Fruit fly (Drosophila melanogaster) whole organism, embryonic: ENCODE measurements around the gene Nepl13.

Experiments used
- B-H1 ChIP-seq: fragments of 200-800 bp; sonication (Bioruptor generic); IDR thresholded peaks from 3 replicates; pipeline ENCODE4 v1.3.6; 2022; ENCODE audit warnings: missing biosample characterization, missing genetic modification characterization
- BEAF-32 ChIP-seq: fragments of 200-800 bp; sonication (Bioruptor generic); optimal IDR thresholded peaks from 3 replicates; lab custom pipeline; 2017; ENCODE audit warnings: missing biosample characterization, missing genetic modification characterization, mild to moderate bottlenecking, moderate library complexity, missing genetic modification reagents
- CG10147 ChIP-seq: fragments of 200-800 bp; sonication (Bioruptor generic); optimal IDR thresholded peaks from 2 replicates; lab custom pipeline; 2019; ENCODE audit warnings: missing biosample characterization, mild to moderate bottlenecking, missing genetic modification characterization, moderate library complexity
- CG10431 ChIP-seq: fragments of 200-800 bp; sonication (Bioruptor generic); optimal IDR thresholded peaks from 3 replicates; lab custom pipeline; 2018; ENCODE audit warnings: missing biosample characterization, mild to moderate bottlenecking, missing genetic modification characterization
- CG11696 ChIP-seq: fragments of 200-800 bp; sonication (Bioruptor generic); IDR thresholded peaks from 2 replicates; pipeline ENCODE4 v1.3.6; 2022; ENCODE audit warnings: missing biosample characterization, missing genetic modification characterization
- CG12659 ChIP-seq: fragments of 200-800 bp; sonication (Bioruptor generic); optimal IDR thresholded peaks from 3 replicates; lab custom pipeline; 2017; ENCODE audit warnings: mild to moderate bottlenecking, missing biosample characterization, missing genetic modification reagents, missing genetic modification characterization
- CG12942 ChIP-seq: fragments of 200-800 bp; sonication (Bioruptor generic); optimal IDR thresholded peaks from 3 replicates; lab custom pipeline; 2016; ENCODE audit warnings: missing biosample characterization, missing genetic modification characterization
- CG14014 ChIP-seq: fragments of 200-800 bp; sonication (Bioruptor generic); IDR thresholded peaks from 2 replicates; pipeline ENCODE4 v1.3.6; 2022; ENCODE audit warnings: missing biosample characterization, missing genetic modification characterization
- CG15514 ChIP-seq: fragments of 200-800 bp; sonication (Bioruptor generic); optimal IDR thresholded peaks from 3 replicates; lab custom pipeline; 2017; ENCODE audit warnings: missing biosample characterization, missing genetic modification characterization, mild to moderate bottlenecking, moderate library complexity, missing genetic modification reagents
- CG17568 ChIP-seq: fragments of 200-800 bp; sonication (Bioruptor generic); optimal IDR thresholded peaks from 2 replicates; lab custom pipeline; 2018; ENCODE audit warnings: missing biosample characterization, mild to moderate bottlenecking, missing genetic modification characterization, moderate library complexity
- CG2202 ChIP-seq: fragments of 200-800 bp; sonication (Bioruptor generic); optimal IDR thresholded peaks from 2 replicates; lab custom pipeline; 2018; ENCODE audit warnings: missing biosample characterization, mild to moderate bottlenecking, missing genetic modification characterization
- CG31388 ChIP-seq: fragments of 200-800 bp; sonication (Bioruptor generic); optimal IDR thresholded peaks from 2 replicates; lab custom pipeline; 2016; ENCODE audit warnings: missing biosample characterization, missing genetic modification characterization
- CG31441 ChIP-seq: fragments of 200-800 bp; sonication (Bioruptor generic); IDR thresholded peaks from 2 replicates; pipeline ENCODE4 v1.3.6; 2022; ENCODE audit warnings: missing biosample characterization, missing genetic modification characterization
- CG34376 ChIP-seq: fragments of 200-800 bp; sonication (Bioruptor generic); optimal IDR thresholded peaks from 2 replicates; lab custom pipeline; 2018; ENCODE audit warnings: missing biosample characterization, mild to moderate bottlenecking, missing genetic modification characterization
- CG34422 ChIP-seq: fragments of 200-800 bp; sonication (Bioruptor generic); IDR thresholded peaks from 3 replicates; pipeline ENCODE4 v1.3.6; 2022; ENCODE audit warnings: missing biosample characterization, missing genetic modification characterization
- CG4282 ChIP-seq: fragments of 200-800 bp; sonication (Bioruptor generic); optimal IDR thresholded peaks from 2 replicates; lab custom pipeline; 2016; ENCODE audit warnings: missing biosample characterization, missing genetic modification characterization
- CG4424 ChIP-seq: fragments of 200-800 bp; sonication (Bioruptor generic); optimal IDR thresholded peaks from 3 replicates; lab custom pipeline; 2016; ENCODE audit warnings: missing biosample characterization, missing genetic modification characterization
- Chrac-16 ChIP-seq: fragments of 200-800 bp; sonication (Bioruptor generic); optimal IDR thresholded peaks from 3 replicates; lab custom pipeline; 2016; ENCODE audit warnings: missing biosample characterization, missing genetic modification characterization
- Dp ChIP-seq: fragments of 200-800 bp; sonication (Bioruptor generic); optimal IDR thresholded peaks from 2 replicates; lab custom pipeline; 2018; ENCODE audit warnings: missing biosample characterization, mild to moderate bottlenecking, missing genetic modification characterization, moderate library complexity
- HLH4C ChIP-seq: fragments of 200-800 bp; sonication (Bioruptor generic); IDR thresholded peaks from 3 replicates; pipeline ENCODE4 v1.3.6; 2022; ENCODE audit warnings: missing biosample characterization, missing genetic modification characterization; ENCODE audit not compliant: partially characterized antibody
- Hey ChIP-seq: fragments of 200-800 bp; sonication (Bioruptor generic); optimal IDR thresholded peaks from 3 replicates; lab custom pipeline; 2018; ENCODE audit warnings: missing biosample characterization, mild to moderate bottlenecking, missing genetic modification characterization
- Lim3 ChIP-seq: fragments of 200-800 bp; sonication (Bioruptor generic); IDR thresholded peaks from 2 replicates; pipeline ENCODE4 v1.3.6; 2022; ENCODE audit warnings: missing biosample characterization, missing genetic modification characterization
- NfI ChIP-seq: fragments of 200-800 bp; sonication (Bioruptor generic); optimal IDR thresholded peaks from 3 replicates; lab custom pipeline; 2018; ENCODE audit warnings: missing biosample characterization, mild to moderate bottlenecking, missing genetic modification characterization, moderate library complexity
- TFAM ChIP-seq: fragments of 200-800 bp; sonication (Bioruptor generic); optimal IDR thresholded peaks from 2 replicates; lab custom pipeline; 2017; ENCODE audit warnings: missing biosample characterization, missing genetic modification characterization, inconsistent platforms
- btn ChIP-seq: fragments of 200-800 bp; sonication (Bioruptor generic); optimal IDR thresholded peaks from 2 replicates; lab custom pipeline; 2016; ENCODE audit warnings: missing biosample characterization, missing genetic modification characterization
- cg ChIP-seq: fragments of 200-800 bp; sonication (Bioruptor generic); optimal IDR thresholded peaks from 3 replicates; lab custom pipeline; 2019; ENCODE audit warnings: missing biosample characterization, mild to moderate bottlenecking, missing genetic modification characterization, moderate library complexity
- chm ChIP-seq: fragments of 200-800 bp; sonication (Bioruptor generic); IDR thresholded peaks from 2 replicates; pipeline ENCODE4 v1.3.6; 2022; ENCODE audit warnings: missing biosample characterization, missing genetic modification characterization
- corto ChIP-seq: fragments of 200-800 bp; sonication (Bioruptor generic); optimal IDR thresholded peaks from 2 replicates; lab custom pipeline; 2016; ENCODE audit warnings: missing biosample characterization, mild to moderate bottlenecking, missing genetic modification characterization, moderate library complexity
- crc ChIP-seq: fragments of 200-800 bp; sonication (Bioruptor generic); optimal IDR thresholded peaks from 2 replicates; lab custom pipeline; 2016; ENCODE audit warnings: missing biosample characterization, missing genetic modification characterization
- dan ChIP-seq: fragments of 200-800 bp; sonication (Bioruptor generic); IDR thresholded peaks from 2 replicates; pipeline ENCODE4 v1.3.6; 2022; ENCODE audit warnings: missing biosample characterization, missing genetic modification characterization
- dimm ChIP-seq: fragments of 200-800 bp; sonication (Bioruptor generic); IDR thresholded peaks from 2 replicates; pipeline ENCODE4 v1.3.6; 2022; ENCODE audit warnings: missing biosample characterization, missing genetic modification characterization
- fd3F ChIP-seq: fragments of 200-800 bp; sonication (Bioruptor generic); optimal IDR thresholded peaks from 2 replicates; lab custom pipeline; 2018; ENCODE audit warnings: missing biosample characterization, mild to moderate bottlenecking, missing genetic modification characterization, moderate library complexity
- fd64A ChIP-seq: fragments of 200-800 bp; sonication (Bioruptor generic); optimal IDR thresholded peaks from 3 replicates; lab custom pipeline; 2018; ENCODE audit warnings: missing biosample characterization, mild to moderate bottlenecking, missing genetic modification characterization
- gcm ChIP-seq: fragments of 200-800 bp; sonication (Bioruptor generic); optimal IDR thresholded peaks from 2 replicates; lab custom pipeline; 2019; ENCODE audit warnings: missing biosample characterization, mild to moderate bottlenecking, missing genetic modification characterization, moderate library complexity
- grau ChIP-seq: fragments of 200-800 bp; optimal IDR thresholded peaks from 3 replicates; lab custom pipeline; 2019; ENCODE audit warnings: missing biosample characterization, mild to moderate bottlenecking, missing genetic modification characterization, moderate library complexity
- inv ChIP-seq: fragments of 200-800 bp; sonication (Bioruptor generic); IDR thresholded peaks from 2 replicates; pipeline ENCODE4 v1.3.6; 2022; ENCODE audit warnings: missing biosample characterization, missing genetic modification characterization; ENCODE audit not compliant: partially characterized antibody
- kah ChIP-seq: fragments of 200-800 bp; sonication (Bioruptor generic); optimal IDR thresholded peaks from 2 replicates; lab custom pipeline; 2018; ENCODE audit warnings: missing biosample characterization, mild to moderate bottlenecking, missing genetic modification characterization
- mld ChIP-seq: fragments of 200-800 bp; sonication (Bioruptor generic); IDR thresholded peaks from 3 replicates; pipeline ENCODE4 v1.3.6; 2022; ENCODE audit warnings: missing biosample characterization, missing genetic modification characterization; ENCODE audit not compliant: partially characterized antibody
- ranshi ChIP-seq: fragments of 200-800 bp; sonication (Bioruptor generic); IDR thresholded peaks from 2 replicates; pipeline ENCODE4 v1.3.6; 2022; ENCODE audit warnings: missing biosample characterization, missing genetic modification characterization
- scrt ChIP-seq: fragments of 200-800 bp; sonication (Bioruptor generic); optimal IDR thresholded peaks from 2 replicates; lab custom pipeline; 2018; ENCODE audit warnings: missing biosample characterization, mild to moderate bottlenecking, missing genetic modification characterization, moderate library complexity
- slbo ChIP-seq: fragments of 200-800 bp; sonication (Bioruptor generic); IDR thresholded peaks from 2 replicates; pipeline ENCODE4 v1.3.6; 2022; ENCODE audit warnings: missing biosample characterization, missing genetic modification characterization
- slou ChIP-seq: fragments of 200-800 bp; sonication (Bioruptor generic); optimal IDR thresholded peaks from 3 replicates; lab custom pipeline; 2016; ENCODE audit warnings: missing biosample characterization, missing genetic modification characterization
- tll ChIP-seq, 2 experiments: fragments of 200-800 bp in 1 of 2; fragments of >200 bp in 1 of 2; sonication (Bioruptor generic) in 1 of 2; optimal IDR thresholded peaks; 2 replicates each; lab custom pipeline; 2017 to 2019; ENCODE audit warnings: missing biosample characterization in 2 of 2, missing genetic modification characterization in 2 of 2, mild to moderate bottlenecking in 1 of 2, moderate library complexity in 1 of 2
- tup ChIP-seq: fragments of 200-800 bp; sonication (Bioruptor generic); optimal IDR thresholded peaks from 2 replicates; lab custom pipeline; 2016; ENCODE audit warnings: missing biosample characterization, mild to moderate bottlenecking, missing genetic modification characterization, moderate library complexity

Gene Nepl13

dm6 chr3R:22750534-22750947 lies 10.3 kb downstream of the Nepl13 start, which contains the start of the genes rumi, CG7029 and Usp12-46 (continued):
- TF ChIP-seq scrt (GFP tag; lab: Kevin White, UChicago) (peak; percentile 79), CG17568 (GFP tag; lab: Kevin White, UChicago) (no peak), CG4424 (peak; percentile 88), CG11696 (GFP tag; lab: Robert Waterston, UW) (peak; percentile 53; the same call in 1 of the 2 replicates), CG10431 (GFP tag; lab: Kevin White, UChicago) (peak; percentile 64), CG31388 (GFP tag; lab: Kevin White, UChicago) (peak; percentile 52), mld (GFP tag; lab: Robert Waterston, UW) (peak; percentile 46; the same call in 1 of the 3 replicates), ranshi (GFP tag; lab: Robert Waterston, UW) (peak; percentile 99), Hey (tag; lab: Kevin White, UChicago) (no peak), B-H1 (GFP tag; lab: Robert Waterston, UW) (peak; percentile 72), TFAM (GFP tag; lab: Kevin White, UChicago) (peak; percentile 49), CG4282 (peak; percentile 75), Dp (GFP tag; lab: Kevin White, UChicago) (peak; percentile 44), crc (GFP tag; lab: Kevin White, UChicago) (peak; percentile 74), Lim3 (GFP tag; lab: Robert Waterston, UW) (peak; percentile 48; the same call in 1 of the 2 replicates), fd64A (GFP tag; lab: Kevin White, UChicago) (no peak), slbo (peak; percentile 93), CG12942 (GFP tag; lab: Kevin White, UChicago) (peak; percentile 76), corto (GFP tag; lab: Kevin White, UChicago) (no peak), slou (peak; percentile 69), CG12659 (GFP tag; lab: Kevin White, UChicago) (peak; percentile 93), fd3F (peak; percentile 79), CG14014 (GFP tag; lab: Robert Waterston, UW) (peak; percentile 90), btn (GFP tag; lab: Kevin White, UChicago) (peak; percentile 72), inv (GFP tag; lab: Robert Waterston, UW) (peak; percentile 64), CG15514 (peak; percentile 73), dimm (GFP tag; lab: Robert Waterston, UW) (no peak), CG31441 (GFP tag; lab: Robert Waterston, UW) (peak; percentile 94), HLH4C (GFP tag; lab: Robert Waterston, UW) (peak; percentile 78), dan (GFP tag; lab: Robert Waterston, UW) (no peak), NfI (GFP tag; lab: Kevin White, UChicago) (peak; percentile 81), Chrac-16 (GFP tag; lab: Kevin White, UChicago) (peak; percentile 89)
- TF ChIP-seq, all 482 proteins: peak for 421

- TF ChIP-seq chm (GFP tag; lab: Robert Waterston, UW) (0 out of 2 replicates have a peak, but pooled peaks have one; percentile 10), CG2202 (no peak), tup (GFP tag; lab: Kevin White, UChicago) (no peak), CG10147 (GFP tag; lab: Kevin White, UChicago) (no peak), kah (GFP tag; lab: Kevin White, UChicago) (peak; percentile 98), grau (tag; lab: Kevin White, UChicago) (no peak), BEAF-32 (GFP tag; lab: Kevin White, UChicago) (no peak), CG34376 (GFP tag; lab: Kevin White, UChicago) (no peak), CG34422 (GFP tag; lab: Robert Waterston, UW) (no peak), cg (GFP tag; lab: Kevin White, UChicago) (no peak), tll (GFP tag; optimal IDR thresholded peaks at IDR 0.05; lab: Kevin White, UChicago) (no peak), gcm (GFP tag; lab: Kevin White, UChicago) (no peak)
Measured at dm6 chr3R:22750039-22750438, 10.8 kb downstream of the Nepl13 start.
